Worm (Caenorhabditis elegans): ENCODE results near the gene F54G2.1.

ce11 chrX:2577442-2577841 lies 86.7 kb downstream of the F54G2.1 start, which contains the start of gene ttr-42:
- TF ChIP-seq ztf-23 (GFP tag; IDR thresholded peaks at IDR 0.05) (no peak), ref-1 (GFP tag; conservative IDR thresholded peaks at IDR 0.05) (no peak), flt-1 (GFP tag; IDR thresholded peaks at IDR 0.05) (no peak), T22C8.4 (GFP tag; IDR thresholded peaks at IDR 0.05) (no peak)

All from whole organism, midembryonic.